Fruit fly (Drosophila melanogaster) whole organism, prepupa: ENCODE data around the gene Adgf-D.
A peak's percentile ranks its signal among the peaks of the same experiment; 100 is the strongest.

ENCODE experiments used
- Blimp-1 ChIP-seq: fragments of 200-800 bp; sonication (Bioruptor generic); optimal IDR thresholded peaks from 3 replicates; lab custom pipeline; 2017; ENCODE audit warnings: missing biosample characterization, missing genetic modification characterization, mild to moderate bottlenecking, moderate library complexity, missing genetic modification reagents
- CG10631 ChIP-seq: fragments of 200-800 bp; sonication (Bioruptor generic); optimal IDR thresholded peaks from 2 replicates; lab custom pipeline; 2016; ENCODE audit warnings: missing biosample characterization, missing genetic modification characterization
- CG10669 ChIP-seq: fragments of 200-800 bp; sonication (Bioruptor generic); optimal IDR thresholded peaks from 3 replicates; lab custom pipeline; 2018; ENCODE audit warnings: missing biosample characterization, mild to moderate bottlenecking, missing genetic modification characterization, moderate library complexity
- CG11294 ChIP-seq: fragments of 200-800 bp; sonication (Bioruptor generic); IDR thresholded peaks from 2 replicates; pipeline ENCODE4 v1.3.6; 2022; ENCODE audit warnings: missing biosample characterization, missing genetic modification characterization
- CG15336 ChIP-seq: fragments of 200-800 bp; sonication (Bioruptor generic); IDR thresholded peaks from 2 replicates; pipeline ENCODE4 v1.3.6; 2022; ENCODE audit warnings: missing biosample characterization, missing genetic modification characterization
- CG1621 ChIP-seq: fragments of 200-800 bp; sonication (Bioruptor generic); optimal IDR thresholded peaks from 3 replicates; lab custom pipeline; 2018; ENCODE audit warnings: missing biosample characterization, mild to moderate bottlenecking, missing genetic modification characterization
- CG16779 ChIP-seq: fragments of 200-800 bp; sonication (Bioruptor generic); optimal IDR thresholded peaks from 3 replicates; lab custom pipeline; 2017; ENCODE audit warnings: missing biosample characterization, mild to moderate bottlenecking, missing genetic modification characterization
- CG3032 ChIP-seq: fragments of 200-800 bp; optimal IDR thresholded peaks from 2 replicates; lab custom pipeline; 2019; ENCODE audit warnings: missing biosample characterization, mild to moderate bottlenecking, missing genetic modification characterization, moderate library complexity
- CG6163 ChIP-seq: fragments of 200-800 bp; sonication (Bioruptor generic); IDR thresholded peaks from 3 replicates; pipeline ENCODE4 v1.3.6; 2022; ENCODE audit warnings: missing biosample characterization, missing genetic modification characterization
- CG6808 ChIP-seq: fragments of 200-800 bp; sonication (Bioruptor generic); optimal IDR thresholded peaks from 3 replicates; lab custom pipeline; 2017; ENCODE audit warnings: missing biosample characterization, missing genetic modification characterization, mild to moderate bottlenecking, moderate library complexity, missing genetic modification reagents
- CG6854 ChIP-seq: fragments of 200-800 bp; sonication (Bioruptor generic); optimal IDR thresholded peaks from 2 replicates; lab custom pipeline; 2017; ENCODE audit warnings: missing biosample characterization, mild to moderate bottlenecking, missing genetic modification characterization
- CG7368 ChIP-seq: fragments of 200-800 bp; sonication (Bioruptor generic); optimal IDR thresholded peaks from 3 replicates; lab custom pipeline; 2016; ENCODE audit warnings: missing biosample characterization, missing genetic modification characterization
- CG8119 ChIP-seq: fragments of 200-800 bp; sonication (Bioruptor generic); IDR thresholded peaks from 3 replicates; pipeline ENCODE4 v1.3.6; 2022; ENCODE audit warnings: missing biosample characterization, missing genetic modification characterization
- CG8319 ChIP-seq: fragments of 200-800 bp; sonication (Bioruptor generic); optimal IDR thresholded peaks from 3 replicates; lab custom pipeline; 2016; ENCODE audit warnings: missing biosample characterization, missing genetic modification characterization
- CG8632 ChIP-seq: fragments of 200-800 bp; sonication (Bioruptor generic); optimal IDR thresholded peaks from 3 replicates; lab custom pipeline; 2016; ENCODE audit warnings: missing biosample characterization, missing genetic modification characterization
- CG9139 ChIP-seq: fragments of 200-800 bp; sonication (Bioruptor generic); optimal IDR thresholded peaks from 3 replicates; lab custom pipeline; 2017; ENCODE audit warnings: missing biosample characterization, mild to moderate bottlenecking, missing genetic modification characterization
- Eip75B ChIP-seq: fragments of 200-800 bp; sonication (Bioruptor generic); optimal IDR thresholded peaks from 3 replicates; lab custom pipeline; 2016; ENCODE audit warnings: missing biosample characterization, missing genetic modification characterization
- Eip78C ChIP-seq: fragments of 200-800 bp; sonication (Bioruptor generic); peaks from one replicate; lab custom pipeline; 2016; ENCODE audit warnings: missing biosample characterization, missing genetic modification characterization
- Eip93F ChIP-seq: fragments of 200-800 bp; sonication (Bioruptor generic); optimal IDR thresholded peaks from 2 replicates; lab custom pipeline; 2016; ENCODE audit warnings: missing biosample characterization, mild to moderate bottlenecking, missing genetic modification characterization
- Ets21C ChIP-seq: fragments of 200-800 bp; sonication (Bioruptor generic); optimal IDR thresholded peaks from 3 replicates; lab custom pipeline; 2016; ENCODE audit warnings: missing biosample characterization, missing genetic modification characterization
- Ets96B ChIP-seq: fragments of 200-800 bp; optimal IDR thresholded peaks from 2 replicates; lab custom pipeline; 2019; ENCODE audit warnings: missing biosample characterization, mild to moderate bottlenecking, missing genetic modification characterization, moderate library complexity
- Hr4 ChIP-seq: fragments of 200-800 bp; sonication (Bioruptor generic); optimal IDR thresholded peaks from 3 replicates; lab custom pipeline; 2016; ENCODE audit warnings: missing biosample characterization, missing genetic modification characterization
- Lpt ChIP-seq: fragments of 200-800 bp; sonication (Bioruptor generic); optimal IDR thresholded peaks from 3 replicates; lab custom pipeline; 2016; ENCODE audit warnings: missing biosample characterization, missing genetic modification characterization
- Met ChIP-seq: fragments of 200-800 bp; sonication (Bioruptor generic); optimal IDR thresholded peaks from 3 replicates; lab custom pipeline; 2016; ENCODE audit warnings: missing biosample characterization, missing genetic modification characterization
- Smox ChIP-seq: fragments of 200-800 bp; sonication (Bioruptor generic); optimal IDR thresholded peaks from 3 replicates; lab custom pipeline; 2016; ENCODE audit warnings: missing biosample characterization, missing genetic modification characterization
- Sox15 ChIP-seq: fragments of 200-800 bp; sonication (Bioruptor generic); optimal IDR thresholded peaks from 3 replicates; lab custom pipeline; 2016; ENCODE audit warnings: missing biosample characterization, missing genetic modification characterization
- achi ChIP-seq: fragments of 200-800 bp; sonication (Bioruptor generic); optimal IDR thresholded peaks from 3 replicates; lab custom pipeline; 2016; ENCODE audit warnings: missing biosample characterization, missing genetic modification characterization
- acj6 ChIP-seq: fragments of 200-800 bp; sonication (Bioruptor generic); optimal IDR thresholded peaks from 3 replicates; lab custom pipeline; 2016; ENCODE audit warnings: missing biosample characterization, missing genetic modification characterization
- cyc ChIP-seq: fragments of 200-800 bp; sonication (Bioruptor generic); optimal IDR thresholded peaks from 3 replicates; lab custom pipeline; 2016; ENCODE audit warnings: missing biosample characterization, missing genetic modification characterization
- dac ChIP-seq: fragments of 200-800 bp; sonication (Bioruptor generic); optimal IDR thresholded peaks from 2 replicates; lab custom pipeline; 2017; ENCODE audit warnings: missing biosample characterization, mild to moderate bottlenecking, missing genetic modification characterization
- dsx ChIP-seq: fragments of 200-800 bp; optimal IDR thresholded peaks from 3 replicates; lab custom pipeline; 2019; ENCODE audit warnings: missing biosample characterization, mild to moderate bottlenecking, missing genetic modification characterization, moderate library complexity; ENCODE audit not compliant: poor library complexity, severe bottlenecking
- eg ChIP-seq: fragments of 200-800 bp; sonication (Bioruptor generic); IDR thresholded peaks from 3 replicates; pipeline ENCODE4 v1.3.6; 2022; ENCODE audit warnings: missing biosample characterization, missing genetic modification characterization
- esn ChIP-seq: fragments of 200-800 bp; sonication (Bioruptor generic); optimal IDR thresholded peaks from 2 replicates; lab custom pipeline; 2016; ENCODE audit warnings: missing biosample characterization, mild to moderate bottlenecking, missing genetic modification characterization, moderate library complexity
- fd59A ChIP-seq: fragments of 200-800 bp; sonication (Bioruptor generic); optimal IDR thresholded peaks from 2 replicates; lab custom pipeline; 2017; ENCODE audit warnings: missing biosample characterization, mild to moderate bottlenecking, missing genetic modification characterization, missing genetic modification reagents
- fd85E ChIP-seq: fragments of 200-800 bp; sonication (Bioruptor generic); optimal IDR thresholded peaks from 3 replicates; lab custom pipeline; 2016; ENCODE audit warnings: missing biosample characterization, missing genetic modification characterization
- lz ChIP-seq: fragments of 200-800 bp; sonication (Bioruptor generic); optimal IDR thresholded peaks from 3 replicates; lab custom pipeline; 2016; ENCODE audit warnings: missing biosample characterization, missing genetic modification characterization
- salr ChIP-seq, 2 experiments: fragments of 200-800 bp; sonication (Bioruptor generic); optimal IDR thresholded peaks; 3 replicates each; lab custom pipeline; 2016 to 2018; ENCODE audit warnings: missing biosample characterization in 2 of 2, missing genetic modification characterization in 2 of 2, mild to moderate bottlenecking in 1 of 2
- spab ChIP-seq: fragments of 200-800 bp; sonication (Bioruptor generic); optimal IDR thresholded peaks from 2 replicates; lab custom pipeline; 2017; ENCODE audit warnings: missing biosample characterization, mild to moderate bottlenecking, missing genetic modification characterization, missing genetic modification reagents
- ss ChIP-seq, 2 experiments: fragments of 200-800 bp; sonication (Bioruptor generic); optimal IDR thresholded peaks; 2 replicates in 1 of 2; 3 replicates in 1 of 2; lab custom pipeline; 2017 to 2018; ENCODE audit warnings: mild to moderate bottlenecking in 2 of 2, missing biosample characterization in 2 of 2, missing genetic modification characterization in 2 of 2, moderate library complexity in 1 of 2
- svp ChIP-seq: fragments of 200-800 bp; sonication (Bioruptor generic); peaks from one replicate; lab custom pipeline; 2016; ENCODE audit warnings: missing biosample characterization, missing genetic modification characterization
- topi ChIP-seq: fragments of 200-800 bp; sonication (Bioruptor generic); optimal IDR thresholded peaks from 3 replicates; lab custom pipeline; 2016; ENCODE audit warnings: missing biosample characterization, missing genetic modification characterization
- vri ChIP-seq: fragments of 200-800 bp; sonication (Bioruptor generic); optimal IDR thresholded peaks from 3 replicates; lab custom pipeline; 2016; ENCODE audit warnings: missing biosample characterization, mild to moderate bottlenecking, missing genetic modification characterization

Adgf-D gene

DNA sequence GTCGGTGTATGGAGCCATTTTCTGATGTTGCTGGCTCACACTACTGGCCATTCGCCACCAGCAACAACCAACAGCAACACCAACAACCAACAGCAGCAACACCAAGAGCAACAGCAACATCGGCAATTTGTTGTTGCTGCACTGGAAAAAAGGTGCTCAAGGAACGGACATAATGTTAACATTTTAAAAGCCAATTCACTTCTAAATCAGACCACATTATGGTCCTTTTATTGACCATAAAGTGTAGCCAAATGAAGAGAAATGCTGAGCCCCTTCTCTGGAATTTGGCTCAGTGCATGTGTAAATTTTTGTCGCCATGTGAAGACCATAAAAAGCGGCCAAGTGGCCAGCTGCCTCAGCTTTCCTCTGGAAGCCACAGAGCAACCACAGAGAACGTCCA is 11.6 kb upstream of the Adgf-D start (continued):
- TF ChIP-seq CG11294 (GFP tag; lab: Robert Waterston, UW): peak; percentile 86
- peak; percentile 56 for TF ChIP-seq CG8319 (GFP tag; lab: Kevin White, UChicago)
- TF ChIP-seq Sox15: peak; percentile 40
- peak; percentile 64 to 77 for TF ChIP-seq salr (GFP tag; optimal IDR thresholded peaks at IDR 0.05; lab: Kevin White, UChicago)
- TF ChIP-seq CG8632 (GFP tag; lab: Kevin White, UChicago): peak; percentile 57
- peak; percentile 70 for TF ChIP-seq CG10669 (GFP tag; lab: Kevin White, UChicago)
- TF ChIP-seq esn: peak; percentile 70
- TF ChIP-seq fd85E: peak; percentile 4
- peak; percentile 64 for TF ChIP-seq spab (GFP tag; lab: Kevin White, UChicago)
- TF ChIP-seq CG9139 (GFP tag; lab: Kevin White, UChicago): peak; percentile 13
- peak; percentile 84 for TF ChIP-seq CG10631 (GFP tag; lab: Kevin White, UChicago)
- peak; percentile 56 for TF ChIP-seq Met
- no peak for TF ChIP-seq vri (GFP tag; lab: Kevin White, UChicago)
- peak; percentile 66 for TF ChIP-seq CG16779 (tag; lab: Kevin White, UChicago)
- peak; percentile 80 for TF ChIP-seq CG1621
- TF ChIP-seq svp (GFP tag; lab: Kevin White, UChicago): peak; percentile 73
- peak; percentile 97 for TF ChIP-seq CG6163 (GFP tag; lab: Robert Waterston, UW)
- no peak for TF ChIP-seq Eip93F (GFP tag; lab: Kevin White, UChicago)
- TF ChIP-seq CG3032 (tag; lab: Kevin White, UChicago): peak; percentile 75
- peak; percentile 51 for TF ChIP-seq Smox (GFP tag; lab: Kevin White, UChicago)
- peak; percentile 86 for TF ChIP-seq Lpt (GFP tag; lab: Kevin White, UChicago)
- TF ChIP-seq CG7368 (GFP tag; lab: Kevin White, UChicago): peak; percentile 68
- peak; percentile 59 for TF ChIP-seq topi (GFP tag; lab: Kevin White, UChicago)
- TF ChIP-seq acj6: peak; percentile 80
- peak; percentile 73 for TF ChIP-seq lz (GFP tag; lab: Kevin White, UChicago)
- TF ChIP-seq CG15336: peak; percentile 93
- peak; percentile 95 for TF ChIP-seq CG8119
- TF ChIP-seq cyc: peak; percentile 63
- TF ChIP-seq Hr4 (GFP tag; lab: Kevin White, UChicago): peak; percentile 88
- peak; percentile 82 for TF ChIP-seq achi
- no peak for TF ChIP-seq CG6854 (GFP tag; lab: Kevin White, UChicago)
- TF ChIP-seq fd59A (GFP tag; lab: Kevin White, UChicago): peak; percentile 66
- peak; percentile 88 for TF ChIP-seq dac (GFP tag; lab: Kevin White, UChicago)
- TF ChIP-seq, all 60 proteins: peak for 55

DNA sequence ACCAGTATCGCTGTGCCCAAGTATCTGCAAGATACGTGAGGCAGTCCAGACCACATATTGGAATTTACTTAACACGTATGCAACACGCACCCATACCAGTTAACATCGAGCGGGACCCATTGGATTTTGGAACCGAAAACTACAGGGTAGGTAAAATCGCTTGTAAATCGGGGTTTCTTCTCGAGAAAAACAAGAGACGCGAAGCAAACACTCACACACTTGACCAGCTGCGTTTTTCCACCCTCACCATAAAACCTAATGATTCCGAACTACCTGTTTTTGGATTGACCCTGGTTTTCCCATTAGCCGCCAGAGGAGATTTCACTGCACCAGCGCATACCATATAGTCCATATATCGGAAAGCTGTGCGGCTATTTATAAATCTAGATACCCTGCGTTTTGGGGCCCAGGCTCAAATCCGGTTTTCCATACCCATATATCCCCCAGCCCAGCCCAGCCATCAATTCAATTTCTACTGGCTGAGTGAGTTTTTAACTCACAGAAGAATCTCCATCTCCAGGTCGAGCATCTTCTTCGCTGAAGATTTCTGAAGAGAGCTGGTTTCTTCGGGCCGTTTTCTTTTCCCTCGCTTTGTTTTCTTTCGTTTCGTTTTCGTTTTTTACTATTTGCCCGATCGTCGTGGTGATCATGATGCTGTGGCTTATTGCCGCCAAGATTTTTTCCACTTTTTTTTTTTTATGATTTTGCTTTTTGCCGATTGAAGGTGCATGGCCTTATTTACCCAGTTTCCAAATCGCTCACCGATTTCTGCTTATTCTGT is 10.7 kb upstream of the Adgf-D start:
- TF ChIP-seq CG6163 (GFP tag; lab: Robert Waterston, UW) (peak; percentile 63; the same call in 1 of the 3 replicates), CG6808 (GFP tag; lab: Kevin White, UChicago) (peak; percentile 81), Ets96B (tag; lab: Kevin White, UChicago) (peak; percentile 38), Eip75B (GFP tag; lab: Kevin White, UChicago) (peak; percentile 21), salr (GFP tag; optimal IDR thresholded peaks at IDR 0.05; lab: Kevin White, UChicago) (peak in 1 of 2 experiments; percentile 1), spab (GFP tag; lab: Kevin White, UChicago) (peak; percentile 54), Met (peak; percentile 5), CG8119 (peak; percentile 21; the same call in 1 of the 3 replicates), vri (GFP tag; lab: Kevin White, UChicago) (no peak), Blimp-1 (GFP tag; lab: Kevin White, UChicago) (no peak), CG10631 (GFP tag; lab: Kevin White, UChicago) (no peak), CG9139 (GFP tag; lab: Kevin White, UChicago) (peak; percentile 66), CG8632 (GFP tag; lab: Kevin White, UChicago) (no peak), Lpt (GFP tag; lab: Kevin White, UChicago) (peak; percentile 6), Smox (GFP tag; lab: Kevin White, UChicago) (no peak), dsx (peak; percentile 55), Eip78C (GFP tag; lab: Kevin White, UChicago) (peak; percentile 19), svp (GFP tag; lab: Kevin White, UChicago) (no peak), ss (GFP tag; optimal IDR thresholded peaks at IDR 0.05; lab: Kevin White, UChicago) (peak; percentile 67 to 77), Ets21C (GFP tag; lab: Kevin White, UChicago) (no peak), CG3032 (tag; lab: Kevin White, UChicago) (peak; percentile 29), eg (peak; percentile 45; the same call in 1 of the 3 replicates), CG16779 (tag; lab: Kevin White, UChicago) (peak; percentile 26)
